Fruit fly (Drosophila melanogaster): Measurements from ENCODE around the gene CG33722.

- TF ChIP-seq ttk (optimal IDR thresholded peaks at IDR 0.05) (no peak), h (optimal IDR thresholded peaks at IDR 0.05) (no peak), Myc (optimal IDR thresholded peaks at IDR 0.05) (no peak), psq (optimal IDR thresholded peaks at IDR 0.05) (no peak), insv (optimal IDR thresholded peaks at IDR 0.05) (no peak)
Observed at dm6 chr3R:8279970-8280369, 36.1 kb downstream of the CG33722 start.
